Fruit fly (Drosophila melanogaster) whole organism, adult: Measurements from ENCODE around the gene CG43169.

Experiments used
- pad ChIP-seq: fragments of 200-800 bp; sonication (Bioruptor generic); optimal IDR thresholded peaks from 3 replicates; lab custom pipeline; 2017; ENCODE audit warnings: missing biosample characterization, missing genetic modification characterization, mild to moderate bottlenecking, moderate library complexity, missing genetic modification reagents
- tj ChIP-seq: fragments of 200-800 bp; sonication (Bioruptor generic); optimal IDR thresholded peaks from 3 replicates; lab custom pipeline; 2017; ENCODE audit warnings: missing biosample characterization, mild to moderate bottlenecking, missing genetic modification characterization, moderate library complexity

dm6 chr3L:8850784-8851704, 37.4 kb downstream of the CG43169 start:
- no peak for TF ChIP-seq tj
- TF ChIP-seq pad (GFP tag; lab: Kevin White, UChicago), result no peak
